Worm (Caenorhabditis elegans): ENCODE measurements around the gene ari-2.

ari-2 gene

ce11 chrIV:5572693-5573092 lies 21.8 kb downstream of the ari-2 start:
- no peak for TF ChIP-seq nhr-76 (tag; optimal IDR thresholded peaks at IDR 0.05)
- TF ChIP-seq drap-1 (GFP tag; optimal IDR thresholded peaks at IDR 0.05): no peak
- TF ChIP-seq ceh-43 (GFP tag; optimal IDR thresholded peaks at IDR 0.05): no peak
- TF ChIP-seq nhr-237 (tag; optimal IDR thresholded peaks at IDR 0.05): no peak
- no peak for TF ChIP-seq nhr-12 (tag; optimal IDR thresholded peaks at IDR 0.05)
- TF ChIP-seq mep-1 (tag; optimal IDR thresholded peaks at IDR 0.05): no peak
- TF ChIP-seq hlh-1 (tag; optimal IDR thresholded peaks at IDR 0.05): no peak
- no peak for TF ChIP-seq lsy-2 (tag; optimal IDR thresholded peaks at IDR 0.05)
- TF ChIP-seq sem-2 (GFP tag; optimal IDR thresholded peaks at IDR 0.05): no peak
- TF ChIP-seq lin-13 (tag; optimal IDR thresholded peaks at IDR 0.05): no peak
- TF ChIP-seq sptf-1 (tag; optimal IDR thresholded peaks at IDR 0.05): no peak
- TF ChIP-seq nhr-28 (tag; optimal IDR thresholded peaks at IDR 0.05): no peak
- no peak for TF ChIP-seq elt-3 (tag; optimal IDR thresholded peaks at IDR 0.05)
- TF ChIP-seq elt-1 (tag; optimal IDR thresholded peaks at IDR 0.05; ENCODE audit: borderline replicate concordance, insufficient read depth): no peak
- TF ChIP-seq ceh-39 (tag; optimal IDR thresholded peaks at IDR 0.05): no peak
- no peak for TF ChIP-seq flh-1 (GFP tag; optimal IDR thresholded peaks at IDR 0.05)
- TF ChIP-seq ces-1 (GFP tag; optimal IDR thresholded peaks at IDR 0.05): no peak
- TF ChIP-seq blmp-1 (tag; optimal IDR thresholded peaks at IDR 0.05): no peak

DNA sequence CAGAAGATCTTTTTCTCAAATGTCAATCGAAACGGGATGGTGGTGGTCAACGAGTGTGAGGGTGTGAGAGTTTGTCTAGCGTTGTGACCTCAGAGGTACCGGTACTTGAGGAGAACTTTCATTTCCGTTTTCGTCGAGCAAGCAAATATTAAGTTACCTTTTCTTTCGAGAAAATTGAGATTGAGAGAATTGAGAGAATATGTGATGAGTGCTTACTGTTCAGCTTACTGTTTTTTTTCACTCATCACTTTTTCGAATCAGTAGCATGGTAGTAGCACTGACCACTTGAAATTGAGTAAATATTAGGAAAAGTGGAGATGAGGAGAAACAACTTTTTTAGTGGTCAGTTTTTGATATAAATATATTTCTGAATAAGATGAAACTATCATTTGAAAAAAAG lies 23.1 kb downstream of the ari-2 start, which contains the start of gene T12E12.6:
Gene T12E12.6, minus strand, starts transcription at position 101 of the 400 bp plus-strand sequence.
- TF ChIP-seq unc-62 (GFP tag; optimal IDR thresholded peaks at IDR 0.05): no peak
- no peak for TF ChIP-seq lsy-2 (tag; optimal IDR thresholded peaks at IDR 0.05)
- TF ChIP-seq flh-1 (GFP tag; optimal IDR thresholded peaks at IDR 0.05): no peak
- no peak for TF ChIP-seq ceh-43 (GFP tag; optimal IDR thresholded peaks at IDR 0.05)
- TF ChIP-seq tbx-8 (GFP tag; optimal IDR thresholded peaks at IDR 0.05): no peak
- TF ChIP-seq pha-4 (tag; optimal IDR thresholded peaks at IDR 0.05): no peak
- no peak for TF ChIP-seq mls-2 (tag; optimal IDR thresholded peaks at IDR 0.05)
- no peak for TF ChIP-seq ham-2 (GFP tag; optimal IDR thresholded peaks at IDR 0.05)
- TF ChIP-seq ceh-83 (GFP tag; optimal IDR thresholded peaks at IDR 0.05): no peak
- TF ChIP-seq nhr-12 (tag; optimal IDR thresholded peaks at IDR 0.05): no peak
- TF ChIP-seq unc-39 (tag; optimal IDR thresholded peaks at IDR 0.05): no peak

DNA sequence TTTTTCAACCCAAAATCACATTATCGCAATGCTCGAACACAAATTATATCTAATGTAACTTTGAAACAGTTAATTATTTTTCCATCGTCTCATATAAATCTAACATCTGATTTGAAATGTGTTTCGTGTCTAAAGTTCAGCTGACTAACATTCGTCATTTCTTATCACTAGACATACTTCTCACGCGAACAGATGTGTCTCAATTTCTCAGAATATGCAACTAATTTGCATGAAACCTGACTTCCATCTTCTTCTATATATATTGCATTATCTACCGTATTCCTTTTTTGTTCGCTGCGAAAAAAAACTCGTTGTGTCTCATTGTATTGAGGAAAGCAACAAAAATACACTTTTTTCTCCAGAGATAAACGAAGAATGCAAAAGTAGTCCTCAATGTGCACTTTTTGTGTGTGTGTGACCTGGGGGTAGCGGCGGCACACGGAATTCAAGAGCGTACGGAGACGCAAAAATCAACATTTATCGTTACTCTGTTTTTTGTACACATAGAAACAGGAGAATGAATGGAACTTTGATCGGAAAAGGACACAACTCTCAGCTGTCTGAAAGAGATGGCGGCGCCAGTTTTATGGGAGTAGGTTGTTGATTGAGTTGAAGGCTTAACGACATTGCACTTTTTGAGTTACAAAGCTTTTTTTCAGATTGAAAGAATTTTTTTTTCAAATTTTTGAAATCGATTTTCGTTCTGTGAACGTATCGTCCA lies 29.8 kb downstream of the ari-2 start:
- TF ChIP-seq unc-120 (tag; optimal IDR thresholded peaks at IDR 0.05; ENCODE audit: poor library complexity, severe bottlenecking) (no peak), blmp-1 (tag; optimal IDR thresholded peaks at IDR 0.05) (no peak), nhr-28 (tag; optimal IDR thresholded peaks at IDR 0.05) (no peak), bed-3 (GFP tag; optimal IDR thresholded peaks at IDR 0.05) (no peak), ces-1 (GFP tag; optimal IDR thresholded peaks at IDR 0.05) (no peak), sem-2 (GFP tag; optimal IDR thresholded peaks at IDR 0.05) (no peak), lin-32 (GFP tag; optimal IDR thresholded peaks at IDR 0.05) (no peak), pha-4 (tag; optimal IDR thresholded peaks at IDR 0.05) (no peak), mab-5 (tag; optimal IDR thresholded peaks at IDR 0.05) (no peak), lin-13 (tag; optimal IDR thresholded peaks at IDR 0.05) (no peak), ceh-39 (tag; optimal IDR thresholded peaks at IDR 0.05) (no peak)

- TF ChIP-seq nhr-2 (tag; optimal IDR thresholded peaks at IDR 0.05): no peak
- no peak for TF ChIP-seq nhr-237 (tag; optimal IDR thresholded peaks at IDR 0.05)
- TF ChIP-seq blmp-1 (tag; optimal IDR thresholded peaks at IDR 0.05): no peak
- TF ChIP-seq ceh-83 (GFP tag; optimal IDR thresholded peaks at IDR 0.05): no peak
- TF ChIP-seq ztf-11 (tag; optimal IDR thresholded peaks at IDR 0.05): no peak
- TF ChIP-seq drap-1 (GFP tag; optimal IDR thresholded peaks at IDR 0.05): no peak
- no peak for TF ChIP-seq zip-8 (tag; optimal IDR thresholded peaks at IDR 0.05)
- TF ChIP-seq ham-2 (GFP tag; optimal IDR thresholded peaks at IDR 0.05): no peak
- TF ChIP-seq nhr-28 (tag; optimal IDR thresholded peaks at IDR 0.05): no peak
- TF ChIP-seq mls-2 (tag; optimal IDR thresholded peaks at IDR 0.05): no peak
- TF ChIP-seq pha-4 (tag; optimal IDR thresholded peaks at IDR 0.05): no peak
- TF ChIP-seq lsy-2 (tag; optimal IDR thresholded peaks at IDR 0.05): no peak
- no peak for TF ChIP-seq unc-62 (GFP tag; optimal IDR thresholded peaks at IDR 0.05)
- TF ChIP-seq snpc-4 (tag; optimal IDR thresholded peaks at IDR 0.05): no peak
These were observed 31.3 kb downstream of the ari-2 start for ce11 chrIV:5582267-5582666.
